Fruit fly (Drosophila melanogaster) whole organism, embryonic: Measurements from ENCODE around the gene Zw.
A peak's percentile ranks its signal among the peaks of the same experiment; 100 is the strongest.

Experiments
- Blimp-1 ChIP-seq: fragments of 200-800 bp; sonication (Bioruptor generic); optimal IDR thresholded peaks from 3 replicates; lab custom pipeline; 2018; ENCODE audit warnings: missing biosample characterization, missing genetic modification characterization, mild to moderate bottlenecking, moderate library complexity, missing genetic modification reagents
- CG11723 ChIP-seq: fragments of 200-800 bp; sonication (Bioruptor generic); optimal IDR thresholded peaks from 2 replicates; lab custom pipeline; 2017; ENCODE audit warnings: missing biosample characterization, mild to moderate bottlenecking, missing genetic modification characterization
- CG17186 ChIP-seq: fragments of 200-800 bp; sonication (Bioruptor generic); optimal IDR thresholded peaks from 3 replicates; lab custom pipeline; 2017; ENCODE audit warnings: missing biosample characterization, missing genetic modification reagents, missing genetic modification characterization
- CG17361 ChIP-seq: fragments of 200-800 bp; sonication (Bioruptor generic); IDR thresholded peaks from 3 replicates; pipeline ENCODE4 v1.3.6; 2022; ENCODE audit warnings: missing biosample characterization, missing genetic modification characterization
- CG31365 ChIP-seq: fragments of 200-800 bp; sonication (Bioruptor generic); optimal IDR thresholded peaks from 2 replicates; lab custom pipeline; 2018; ENCODE audit warnings: missing biosample characterization, mild to moderate bottlenecking, missing genetic modification characterization
- Mad ChIP-seq: fragments of 200-800 bp; sonication (Bioruptor generic); optimal IDR thresholded peaks from 2 replicates; lab custom pipeline; 2016; ENCODE audit warnings: missing biosample characterization, missing genetic modification characterization
- Xbp1 ChIP-seq: fragments of 200-800 bp; sonication (Bioruptor generic); optimal IDR thresholded peaks from 3 replicates; lab custom pipeline; 2016; ENCODE audit warnings: missing biosample characterization, mild to moderate bottlenecking, missing genetic modification characterization
- cwo ChIP-seq: fragments of 200-800 bp; sonication (Bioruptor generic); optimal IDR thresholded peaks from 3 replicates; lab custom pipeline; 2017; ENCODE audit warnings: missing biosample characterization, missing genetic modification characterization, mild to moderate bottlenecking, moderate library complexity, missing genetic modification reagents
- jumu ChIP-seq: fragments of 200-800 bp; sonication (Bioruptor generic); optimal IDR thresholded peaks from 3 replicates; lab custom pipeline; 2016; ENCODE audit warnings: missing biosample characterization, missing genetic modification characterization
- schlank ChIP-seq: fragments of 200-800 bp; sonication (Bioruptor generic); optimal IDR thresholded peaks from 2 replicates; lab custom pipeline; 2018; ENCODE audit warnings: missing biosample characterization, mild to moderate bottlenecking, missing genetic modification characterization
- slbo ChIP-seq: fragments of 200-800 bp; sonication (Bioruptor generic); IDR thresholded peaks from 2 replicates; pipeline ENCODE4 v1.3.6; 2022; ENCODE audit warnings: missing biosample characterization, missing genetic modification characterization
- trem ChIP-seq: fragments of 200-800 bp; optimal IDR thresholded peaks from 3 replicates; lab custom pipeline; 2019; ENCODE audit warnings: missing biosample characterization, mild to moderate bottlenecking, missing genetic modification characterization, moderate library complexity

- TF ChIP-seq cwo: no peak
- no peak for TF ChIP-seq Xbp1 (GFP tag; lab: Kevin White, UChicago)
- no peak for TF ChIP-seq slbo (GFP tag; lab: Robert Waterston, UW)
- no peak for TF ChIP-seq CG17361 (GFP tag; lab: Robert Waterston, UW)
- peak; percentile 6 for TF ChIP-seq jumu (GFP tag; lab: Kevin White, UChicago)
- TF ChIP-seq trem (tag; lab: Kevin White, UChicago): no peak
- no peak for TF ChIP-seq CG11723 (GFP tag; lab: Kevin White, UChicago)
- no peak for TF ChIP-seq CG31365
- no peak for TF ChIP-seq CG17186 (GFP tag; lab: Kevin White, UChicago)
- TF ChIP-seq Blimp-1 (GFP tag; lab: Kevin White, UChicago): no peak
- no peak for TF ChIP-seq Mad
- no peak for TF ChIP-seq schlank (tag; lab: Kevin White, UChicago)
Measured at dm6 chrX:19662583-19663195, 4.4 kb upstream of the Zw start.
